Worm (Caenorhabditis elegans): ENCODE data around the gene Y79H2A.3.

Gene Y79H2A.3

ce11 chrIII:12052206-12052605 is at the start of gene Y79H2A.3:
Gene Y79H2A.3, minus strand, starts transcription at chrIII:12052306.
- no peak for TF ChIP-seq fos-1 (tag; optimal IDR thresholded peaks at IDR 0.05)
- no peak for TF ChIP-seq nhr-67 (tag; optimal IDR thresholded peaks at IDR 0.05)
- no peak for TF ChIP-seq ztf-11 (tag; optimal IDR thresholded peaks at IDR 0.05)
- no peak for TF ChIP-seq ceh-28 (tag; optimal IDR thresholded peaks at IDR 0.05)
- TF ChIP-seq pha-4 (tag; optimal IDR thresholded peaks at IDR 0.05), result no peak
- TF ChIP-seq eor-1 (tag; optimal IDR thresholded peaks at IDR 0.05), result no peak
- TF ChIP-seq nhr-11 (tag; optimal IDR thresholded peaks at IDR 0.05), result no peak
- TF ChIP-seq nhr-43 (tag; optimal IDR thresholded peaks at IDR 0.05; ENCODE audit: poor library complexity, severe bottlenecking), result no peak
- no peak for TF ChIP-seq unc-62 (GFP tag; optimal IDR thresholded peaks at IDR 0.05)
- TF ChIP-seq nhr-23 (tag; optimal IDR thresholded peaks at IDR 0.05), result no peak
- no peak for TF ChIP-seq skn-1 (tag; optimal IDR thresholded peaks at IDR 0.05)
- no peak for TF ChIP-seq unc-39 (tag; optimal IDR thresholded peaks at IDR 0.05)
- TF ChIP-seq nhr-12 (tag; optimal IDR thresholded peaks at IDR 0.05), result no peak
- no peak for TF ChIP-seq snpc-4 (tag; optimal IDR thresholded peaks at IDR 0.05)
- no peak for TF ChIP-seq ceh-16 (tag; optimal IDR thresholded peaks at IDR 0.05)
- no peak for TF ChIP-seq elt-3 (tag; optimal IDR thresholded peaks at IDR 0.05)
- TF ChIP-seq mdl-1 (tag; optimal IDR thresholded peaks at IDR 0.05), result no peak
- no peak for TF ChIP-seq nhr-77 (tag; optimal IDR thresholded peaks at IDR 0.05)
- TF ChIP-seq ceh-82 (tag; optimal IDR thresholded peaks at IDR 0.05), result no peak

ce11 chrIII:12094158-12094856 is 42.2 kb upstream of the Y79H2A.3 start:
- TF ChIP-seq nfya-1 (tag; optimal IDR thresholded peaks at IDR 0.05; ENCODE audit: insufficient read depth), result peak; percentile 30
- no peak for TF ChIP-seq aly-2 (tag; optimal IDR thresholded peaks at IDR 0.05)
- no peak for TF ChIP-seq nhr-77 (tag; optimal IDR thresholded peaks at IDR 0.05)
- TF ChIP-seq nhr-43 (tag; optimal IDR thresholded peaks at IDR 0.05; ENCODE audit: poor library complexity, severe bottlenecking), result no peak
- no peak for TF ChIP-seq R02D3.7 (tag; optimal IDR thresholded peaks at IDR 0.05)
- TF ChIP-seq pqm-1 (tag; optimal IDR thresholded peaks at IDR 0.05), result no peak
- TF ChIP-seq lin-39 (tag; optimal IDR thresholded peaks at IDR 0.05), result no peak
- peak; percentile 69 for TF ChIP-seq elt-2 (tag; optimal IDR thresholded peaks at IDR 0.05)
- TF ChIP-seq mml-1 (tag; optimal IDR thresholded peaks at IDR 0.05), result no peak

ce11 chrIII:12092595-12092994 is 40.5 kb upstream of the Y79H2A.3 start:
- no peak for TF ChIP-seq egl-5 (tag; optimal IDR thresholded peaks at IDR 0.05)
- no peak for TF ChIP-seq snpc-4 (tag; optimal IDR thresholded peaks at IDR 0.05)

- TF ChIP-seq elt-2 (tag; optimal IDR thresholded peaks at IDR 0.05) (peak; percentile 19), nhr-76 (tag; optimal IDR thresholded peaks at IDR 0.05) (no peak), nhr-77 (tag; optimal IDR thresholded peaks at IDR 0.05) (no peak), jun-1 (tag; optimal IDR thresholded peaks at IDR 0.05) (no peak)
Observed at ce11 chrIII:12087564-12087963, 35.5 kb upstream of the Y79H2A.3 start.

ce11 chrIII:12084749-12085307 is 32.7 kb upstream of the Y79H2A.3 start:
- TF ChIP-seq nfya-1 (tag; optimal IDR thresholded peaks at IDR 0.05; ENCODE audit: insufficient read depth), result peak; percentile 98
- no peak for TF ChIP-seq skn-1 (tag; optimal IDR thresholded peaks at IDR 0.05)
- no peak for TF ChIP-seq ceh-16 (tag; optimal IDR thresholded peaks at IDR 0.05)
- no peak for TF ChIP-seq nhr-23 (tag; optimal IDR thresholded peaks at IDR 0.05)
- no peak for TF ChIP-seq nhr-28 (tag; optimal IDR thresholded peaks at IDR 0.05)
- no peak for TF ChIP-seq pha-4 (tag; optimal IDR thresholded peaks at IDR 0.05)
- TF ChIP-seq lin-15B (tag; optimal IDR thresholded peaks at IDR 0.05), result no peak
- peak; percentile 30 for TF ChIP-seq pqm-1 (tag; optimal IDR thresholded peaks at IDR 0.05)
- TF ChIP-seq lsy-12 (tag; optimal IDR thresholded peaks at IDR 0.05), result peak; percentile 6
- TF ChIP-seq elt-2 (tag; optimal IDR thresholded peaks at IDR 0.05), result peak; percentile 65
- TF ChIP-seq fos-1 (tag; optimal IDR thresholded peaks at IDR 0.05), result no peak

All from whole organism, L3 larva.